Fruit fly (Drosophila melanogaster): ENCODE results near the gene ast.
A peak's percentile ranks its signal among the peaks of the same experiment; 100 is the strongest.

ast gene

dm6 chr2L:1123078-1123818 is 45.5 kb downstream of the ast start:
- TF ChIP-seq CG11294 (GFP tag; IDR thresholded peaks at IDR 0.05) (no peak), dac (GFP tag; optimal IDR thresholded peaks at IDR 0.05) (no peak), vri (GFP tag; optimal IDR thresholded peaks at IDR 0.05) (no peak), CG4318 (GFP tag; optimal IDR thresholded peaks at IDR 0.05) (no peak), svp (GFP tag) (peak; percentile 72), fkh (GFP tag; optimal IDR thresholded peaks at IDR 0.05) (peak; percentile 82), esn (GFP tag; optimal IDR thresholded peaks at IDR 0.05) (no peak), CG10669 (GFP tag; optimal IDR thresholded peaks at IDR 0.05) (no peak), Eip78C (GFP tag) (peak; percentile 40)

DNA sequence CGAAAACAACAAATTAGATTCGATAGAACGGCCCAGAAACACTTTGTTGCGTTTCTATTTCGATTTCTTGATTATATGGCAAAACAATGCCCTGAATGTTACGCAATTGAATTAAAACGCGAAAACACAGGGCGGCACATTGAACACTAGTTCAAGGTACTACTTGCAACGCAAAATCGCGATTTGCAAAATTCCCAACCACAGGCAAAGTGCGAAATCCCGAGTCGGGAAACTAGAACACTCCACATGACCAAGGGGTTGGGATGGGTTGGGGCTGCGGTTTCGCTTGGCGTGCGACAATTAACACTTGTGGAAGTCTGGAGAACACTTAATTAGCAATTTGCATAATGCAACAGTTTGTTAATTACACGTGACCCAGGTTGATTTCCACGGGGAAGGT is 46.5 kb downstream of the ast start:
- TF ChIP-seq CG9139 (GFP tag; optimal IDR thresholded peaks at IDR 0.05) (no peak), CG6276 (GFP tag; optimal IDR thresholded peaks at IDR 0.05) (no peak), CG10669 (GFP tag; optimal IDR thresholded peaks at IDR 0.05) (peak; percentile 5)

dm6 chr2L:1125437-1125836 is 47.7 kb downstream of the ast start:
- TF ChIP-seq svp (GFP tag) (peak; percentile 2), CG16779 (tag; optimal IDR thresholded peaks at IDR 0.05) (peak; percentile 45), fkh (GFP tag; optimal IDR thresholded peaks at IDR 0.05) (peak; percentile 82), Sox14 (GFP tag; optimal IDR thresholded peaks at IDR 0.05) (no peak)

DNA sequence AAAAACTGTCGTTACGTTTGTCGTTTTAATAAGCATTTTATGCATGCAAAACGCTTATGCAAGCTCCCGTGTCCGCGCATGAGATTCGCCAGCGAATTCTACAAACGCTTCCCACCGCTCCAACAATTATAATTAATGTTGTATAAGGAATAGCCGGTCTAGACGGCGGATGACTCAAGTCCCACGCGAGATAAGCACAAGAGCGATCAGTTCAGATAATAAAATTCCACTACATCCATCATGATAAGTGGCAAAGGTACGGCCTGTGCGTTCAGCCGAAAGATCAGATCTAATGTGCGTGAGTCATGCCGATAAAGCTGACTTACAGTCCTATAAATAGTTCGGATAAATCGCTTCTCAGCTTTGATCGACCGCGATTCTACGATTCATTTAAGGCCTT is 48.8 kb downstream of the ast start:
- peak; percentile 66 for TF ChIP-seq svp (GFP tag)
- TF ChIP-seq CG6854 (GFP tag; optimal IDR thresholded peaks at IDR 0.05): no peak

DNA sequence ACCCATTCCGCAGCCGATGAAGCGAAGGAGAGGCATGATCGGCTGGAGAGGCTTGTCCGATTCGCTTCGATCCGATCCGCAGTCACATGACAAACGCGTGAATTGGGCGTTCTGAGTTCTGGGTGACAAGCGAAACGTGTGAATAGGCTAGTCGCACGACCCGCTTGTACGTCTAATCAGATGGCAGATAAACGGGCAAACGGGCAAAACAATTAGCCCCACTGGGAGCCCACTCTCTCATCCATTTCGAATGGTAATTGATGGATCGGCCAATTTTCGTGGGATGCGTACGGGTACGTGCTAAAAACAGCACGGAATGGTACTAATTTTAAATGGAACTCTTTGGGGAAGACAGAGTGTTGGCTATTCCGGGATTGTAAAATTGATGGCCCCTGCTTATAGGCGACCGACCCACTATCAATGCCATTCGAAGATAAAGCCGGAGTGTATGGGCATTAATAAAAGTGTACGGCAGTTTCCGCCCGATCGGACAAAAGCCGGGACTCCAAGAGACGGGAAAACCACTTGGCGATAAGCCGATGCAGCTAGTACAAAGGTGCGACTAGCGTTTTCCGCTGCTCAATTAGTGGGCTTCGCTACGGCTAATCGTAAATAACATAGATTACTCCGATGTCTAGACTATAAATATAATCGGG is 49.8 kb downstream of the ast start:
- TF ChIP-seq Eip75B (GFP tag; optimal IDR thresholded peaks at IDR 0.05) (no peak), Sox14 (GFP tag; optimal IDR thresholded peaks at IDR 0.05) (no peak), acj6 (GFP tag; optimal IDR thresholded peaks at IDR 0.05) (no peak), Ets21C (GFP tag; optimal IDR thresholded peaks at IDR 0.05) (no peak), CG10669 (GFP tag; optimal IDR thresholded peaks at IDR 0.05) (no peak), Hr4 (GFP tag; optimal IDR thresholded peaks at IDR 0.05) (no peak), CG9139 (GFP tag; optimal IDR thresholded peaks at IDR 0.05) (no peak), CG11902 (GFP tag; optimal IDR thresholded peaks at IDR 0.05) (no peak), fd59A (GFP tag; optimal IDR thresholded peaks at IDR 0.05) (no peak), OdsH (GFP tag; optimal IDR thresholded peaks at IDR 0.05) (no peak), vri (GFP tag; optimal IDR thresholded peaks at IDR 0.05) (no peak), fkh (GFP tag; optimal IDR thresholded peaks at IDR 0.05) (no peak), Eip93F (GFP tag; optimal IDR thresholded peaks at IDR 0.05) (no peak), lz (GFP tag; optimal IDR thresholded peaks at IDR 0.05) (no peak), Gug (GFP tag; IDR thresholded peaks at IDR 0.05) (no peak), CG10631 (GFP tag; optimal IDR thresholded peaks at IDR 0.05) (no peak)

- TF ChIP-seq net (GFP tag; optimal IDR thresholded peaks at IDR 0.05) (no peak), achi (GFP tag; optimal IDR thresholded peaks at IDR 0.05) (no peak), fkh (GFP tag; optimal IDR thresholded peaks at IDR 0.05) (peak; percentile 29), Sox15 (GFP tag; optimal IDR thresholded peaks at IDR 0.05) (no peak), ss (GFP tag; optimal IDR thresholded peaks at IDR 0.05) (no peak), Lpt (GFP tag; optimal IDR thresholded peaks at IDR 0.05) (no peak), CG32006 (GFP tag; optimal IDR thresholded peaks at IDR 0.05) (no peak), eg (GFP tag; IDR thresholded peaks at IDR 0.05) (peak; percentile 46; the same call in 1 of the 3 replicates), Eip78C (GFP tag) (no peak), CG10631 (GFP tag; optimal IDR thresholded peaks at IDR 0.05) (no peak), CG6792 (GFP tag; optimal IDR thresholded peaks at IDR 0.05) (no peak)
Measured at dm6 chr2L:1128344-1128931, 50.7 kb downstream of the ast start.
